Fruit fly (Drosophila melanogaster): Measurements from ENCODE around the gene CG15728.

Gene CG15728

DNA sequence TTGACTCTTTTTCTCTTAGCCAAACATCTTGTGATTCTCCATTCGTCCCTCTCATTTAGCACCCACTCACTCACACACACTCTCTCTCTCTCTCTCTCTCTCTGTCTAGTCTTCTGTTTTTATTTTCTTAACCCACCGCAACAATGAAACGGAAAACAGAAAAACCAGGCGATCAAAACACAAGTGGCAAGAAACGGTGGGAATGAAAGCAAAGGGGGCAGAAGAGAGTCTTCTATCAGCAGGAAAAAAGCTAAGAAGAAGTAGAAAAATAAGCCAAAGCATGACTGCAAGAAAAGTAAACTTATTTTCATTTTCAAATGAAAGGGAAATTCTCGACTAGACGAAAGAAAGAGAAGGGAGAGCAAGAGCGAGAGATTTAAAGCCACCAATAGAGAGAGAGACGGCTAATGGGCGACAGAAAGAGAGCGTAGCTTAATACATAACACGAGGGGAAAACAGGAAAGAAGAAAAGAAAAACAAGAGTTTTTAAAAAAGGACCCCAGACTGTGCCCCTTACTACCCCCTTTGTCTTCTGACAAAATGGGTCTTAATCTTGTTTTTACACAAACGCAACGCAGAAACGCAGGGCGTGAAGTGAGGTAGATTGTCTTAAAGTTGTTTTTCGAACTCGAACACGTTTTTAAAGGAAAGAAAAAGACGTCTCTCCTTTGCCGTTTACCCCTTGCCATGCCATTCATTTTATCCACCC is 49.9 kb downstream of the CG15728 start (continued):
- peak; percentile 65 for TF ChIP-seq woc (GFP tag; optimal IDR thresholded peaks at IDR 0.05)
- TF ChIP-seq tai (GFP tag; optimal IDR thresholded peaks at IDR 0.05): no peak
- TF ChIP-seq Abd-B (GFP tag; optimal IDR thresholded peaks at IDR 0.05): no peak
- TF ChIP-seq fru (GFP tag; optimal IDR thresholded peaks at IDR 0.05): peak; percentile 10
- TF ChIP-seq ey (GFP tag; optimal IDR thresholded peaks at IDR 0.05): no peak
- TF ChIP-seq usp (GFP tag; optimal IDR thresholded peaks at IDR 0.05): no peak

DNA sequence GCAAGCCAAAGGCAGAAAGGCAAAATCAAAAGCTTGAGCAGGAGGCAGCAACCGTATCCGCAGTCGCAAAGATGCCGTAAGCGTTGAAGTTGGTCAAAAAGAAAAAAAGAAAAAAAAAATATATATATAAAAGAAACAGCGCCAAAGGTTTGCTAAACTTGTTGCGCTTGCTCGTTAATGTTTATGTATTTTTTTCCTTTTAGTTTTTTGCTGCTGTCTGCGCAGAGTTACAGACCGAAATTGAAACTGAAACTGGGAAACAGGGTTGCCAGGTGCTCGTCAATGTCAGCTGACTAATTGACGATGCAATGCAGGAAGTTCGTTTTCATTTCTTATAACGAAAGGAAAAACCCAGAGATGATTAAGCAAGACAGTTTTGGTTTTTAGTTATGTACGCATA is 51.2 kb downstream of the CG15728 start:
- TF ChIP-seq sage (GFP tag; optimal IDR thresholded peaks at IDR 0.05) (peak; percentile 48), tai (GFP tag; optimal IDR thresholded peaks at IDR 0.05) (no peak), foxo (GFP tag; optimal IDR thresholded peaks at IDR 0.05) (peak in 1 of 2 experiments; percentile 13), dsf (GFP tag; optimal IDR thresholded peaks at IDR 0.05; ENCODE audit: borderline replicate concordance) (no peak), Sp1 (GFP tag; optimal IDR thresholded peaks at IDR 0.05) (peak; percentile 4), h (GFP tag; optimal IDR thresholded peaks at IDR 0.05) (peak; percentile 27), br (GFP tag; optimal IDR thresholded peaks at IDR 0.05) (peak; percentile 3), Rel (GFP tag; optimal IDR thresholded peaks at IDR 0.05) (peak; percentile 39), Rel (tag; optimal IDR thresholded peaks at IDR 0.05) (no peak), HLH106 (tag; optimal IDR thresholded peaks at IDR 0.05) (no peak)

DNA sequence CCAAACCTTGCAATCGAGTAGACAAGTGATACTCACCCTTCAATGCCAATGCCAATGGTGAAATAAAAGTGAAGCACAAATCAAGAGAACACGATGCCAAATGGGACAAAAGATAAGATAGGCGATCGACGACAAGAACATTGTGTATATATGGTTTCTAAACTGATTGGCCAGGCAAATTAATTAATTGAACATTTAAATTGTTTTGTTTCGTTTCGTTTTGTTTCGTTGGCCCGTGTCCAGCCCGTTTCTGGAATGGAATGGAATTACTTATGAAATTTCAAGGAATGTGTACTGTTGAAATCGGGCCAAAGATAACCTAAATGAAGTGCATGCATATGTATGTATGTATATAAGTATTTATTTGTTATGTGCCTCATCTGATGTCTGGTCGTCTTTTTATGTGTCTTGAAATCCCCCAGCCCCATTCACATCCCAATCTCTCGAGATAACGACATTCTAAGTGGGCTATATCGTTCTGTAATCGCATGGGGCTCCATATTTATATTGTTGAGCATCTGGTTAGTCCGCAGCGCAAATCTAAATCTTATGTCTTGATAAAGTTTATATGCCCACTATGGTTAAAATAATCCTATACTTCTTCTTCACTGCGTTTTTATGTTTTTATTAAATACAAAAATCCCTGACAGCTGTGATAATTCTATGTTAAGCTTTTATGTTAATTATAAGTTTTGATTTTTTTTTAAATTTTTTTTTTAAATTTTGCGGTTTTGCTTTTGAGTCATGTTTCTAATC is 51.9 kb downstream of the CG15728 start:
- TF ChIP-seq Vsx2 (GFP tag; optimal IDR thresholded peaks at IDR 0.05; ENCODE audit: partially characterized antibody) (no peak), Rel (GFP tag; optimal IDR thresholded peaks at IDR 0.05) (no peak), Rel (tag; optimal IDR thresholded peaks at IDR 0.05) (peak; percentile 76), HLH106 (tag; optimal IDR thresholded peaks at IDR 0.05) (no peak)

DNA sequence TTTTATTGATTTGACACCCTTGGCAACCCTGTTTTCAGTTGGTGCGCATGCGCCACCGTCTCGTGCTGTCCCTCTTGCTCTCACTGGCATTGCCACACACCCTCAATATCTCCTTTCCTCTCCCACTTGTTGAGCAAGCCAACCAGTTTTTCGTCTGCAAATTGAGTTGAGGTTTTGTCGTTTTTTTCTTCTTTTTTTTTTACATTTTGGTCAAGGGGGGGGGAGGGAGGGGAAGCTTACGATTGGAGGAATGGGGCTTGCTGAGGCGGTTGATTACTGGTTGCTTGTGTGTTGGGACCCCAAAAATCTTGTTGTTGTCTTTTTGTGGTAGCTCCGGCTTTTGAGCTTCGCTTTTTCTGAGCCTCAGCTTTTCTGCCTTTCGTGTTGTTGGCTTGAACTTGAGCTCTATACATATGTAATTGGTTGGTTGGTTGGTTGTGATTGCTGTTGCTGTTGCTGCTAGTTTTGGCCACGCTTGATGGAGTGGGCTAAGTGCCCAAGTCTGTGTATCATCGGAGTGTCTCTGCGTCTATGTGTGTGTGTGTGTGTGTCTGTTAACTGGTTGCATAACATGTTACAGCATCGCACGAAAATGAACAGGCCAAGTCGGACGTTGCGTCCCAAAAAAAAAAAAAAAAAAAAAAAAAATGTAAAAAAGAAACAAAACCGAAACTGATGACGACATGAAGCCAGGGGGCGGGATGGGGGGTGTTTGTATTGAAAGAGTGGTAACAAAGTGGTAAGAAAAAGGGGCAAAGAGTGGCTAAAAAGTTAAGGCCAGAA is 52.7 kb downstream of the CG15728 start:
- TF ChIP-seq GATAd (GFP tag; optimal IDR thresholded peaks at IDR 0.05): no peak
- TF ChIP-seq brk (GFP tag; optimal IDR thresholded peaks at IDR 0.05): peak; percentile 38
- TF ChIP-seq Jra (GFP tag; optimal IDR thresholded peaks at IDR 0.05): peak; percentile 39
- TF ChIP-seq Hr83 (GFP tag; optimal IDR thresholded peaks at IDR 0.05; ENCODE audit: poor library complexity, severe bottlenecking): no peak
- no peak for TF ChIP-seq Vsx2 (GFP tag; optimal IDR thresholded peaks at IDR 0.05; ENCODE audit: partially characterized antibody)
- no peak for TF ChIP-seq sv (GFP tag; optimal IDR thresholded peaks at IDR 0.05)
- no peak for TF ChIP-seq Abd-B (GFP tag; optimal IDR thresholded peaks at IDR 0.05)
- TF ChIP-seq Rel (GFP tag; optimal IDR thresholded peaks at IDR 0.05): peak; percentile 59
- peak; percentile 41 for TF ChIP-seq Rel (tag; optimal IDR thresholded peaks at IDR 0.05)
- TF ChIP-seq CG9705 (GFP tag; optimal IDR thresholded peaks at IDR 0.05): no peak
- TF ChIP-seq OdsH (GFP tag; optimal IDR thresholded peaks at IDR 0.05): no peak
- peak; percentile 63 for TF ChIP-seq Dfd (GFP tag; optimal IDR thresholded peaks at IDR 0.05)
- no peak for TF ChIP-seq Hr78 (GFP tag; optimal IDR thresholded peaks at IDR 0.05)
- TF ChIP-seq usp (GFP tag; optimal IDR thresholded peaks at IDR 0.05): no peak
- TF ChIP-seq rgr (GFP tag; optimal IDR thresholded peaks at IDR 0.05): no peak
- TF ChIP-seq fru (GFP tag; optimal IDR thresholded peaks at IDR 0.05): peak; percentile 54
- TF ChIP-seq Mio (GFP tag; optimal IDR thresholded peaks at IDR 0.05): no peak
- TF ChIP-seq sage (GFP tag; optimal IDR thresholded peaks at IDR 0.05): peak; percentile 29
- TF ChIP-seq CG32264 (GFP tag; optimal IDR thresholded peaks at IDR 0.05): no peak
- TF ChIP-seq woc (GFP tag; optimal IDR thresholded peaks at IDR 0.05): peak; percentile 18
- TF ChIP-seq N (GFP tag; optimal IDR thresholded peaks at IDR 0.05): no peak
- peak; percentile 6 for TF ChIP-seq Hnf4 (GFP tag; optimal IDR thresholded peaks at IDR 0.05)
- peak; percentile 6 for TF ChIP-seq br (GFP tag; optimal IDR thresholded peaks at IDR 0.05)
- TF ChIP-seq foxo (GFP tag; optimal IDR thresholded peaks at IDR 0.05): peak in 1 of 2 experiments; percentile 4
- TF ChIP-seq psq (GFP tag; optimal IDR thresholded peaks at IDR 0.05): peak; percentile 81
- no peak for TF ChIP-seq pan (optimal IDR thresholded peaks at IDR 0.05)
- TF ChIP-seq jim (GFP tag; optimal IDR thresholded peaks at IDR 0.05): peak; percentile 72
- peak; percentile 73 for TF ChIP-seq Sp1 (GFP tag; optimal IDR thresholded peaks at IDR 0.05)
- TF ChIP-seq HLH106 (tag; optimal IDR thresholded peaks at IDR 0.05): peak; percentile 7
- TF ChIP-seq dl (GFP tag; optimal IDR thresholded peaks at IDR 0.05; ENCODE audit: insufficient read depth in 1 of 2, partially characterized antibody in 2 of 2): no peak
- no peak for TF ChIP-seq dsf (GFP tag; optimal IDR thresholded peaks at IDR 0.05; ENCODE audit: borderline replicate concordance)
- no peak for TF ChIP-seq lola (GFP tag; optimal IDR thresholded peaks at IDR 0.05)
- TF ChIP-seq ey (GFP tag; optimal IDR thresholded peaks at IDR 0.05): no peak
- no peak for TF ChIP-seq tai (GFP tag; optimal IDR thresholded peaks at IDR 0.05)
- TF ChIP-seq Dif (GFP tag; optimal IDR thresholded peaks at IDR 0.05; ENCODE audit: partially characterized antibody): no peak
- TF ChIP-seq h (GFP tag; optimal IDR thresholded peaks at IDR 0.05): no peak
- no peak for TF ChIP-seq dmrt93B (GFP tag; optimal IDR thresholded peaks at IDR 0.05)
- no peak for TF ChIP-seq Myc (optimal IDR thresholded peaks at IDR 0.05)
